Worm (Caenorhabditis elegans) whole organism, late embryonic: ENCODE results near the gene sax-2.

ENCODE experiments used
- C38D4.7 ChIP-seq: fragments of 200-800 bp; sonication (Bioruptor generic); optimal IDR thresholded peaks from 2 replicates; lab custom pipeline; 2018; ENCODE audit warnings: mild to moderate bottlenecking, missing genetic modification characterization, moderate library complexity, missing compliant biosample characterization
- ceh-14 ChIP-seq: sonication (generic microtip); optimal IDR thresholded peaks from 2 replicates; lab custom pipeline; 2016; ENCODE audit warnings: missing genotype, missing genetic modification characterization, missing compliant biosample characterization
- gmeb-2 ChIP-seq: sonication (generic microtip); optimal IDR thresholded peaks from 2 replicates; lab custom pipeline; 2016; ENCODE audit warnings: missing genetic modification characterization, inconsistent platforms, missing compliant biosample characterization
- lim-6 ChIP-seq: sonication (generic microtip); optimal IDR thresholded peaks from 2 replicates; lab custom pipeline; 2016; ENCODE audit warnings: missing genetic modification characterization, missing compliant biosample characterization
- odd-2 ChIP-seq: sonication (generic microtip); optimal IDR thresholded peaks from 2 replicates; lab custom pipeline; 2017; ENCODE audit warnings: antibody characterized with exemption, mild to moderate bottlenecking, missing genetic modification characterization, missing compliant biosample characterization
- ztf-16 ChIP-seq: sonication (generic microtip); optimal IDR thresholded peaks from 2 replicates; lab custom pipeline; 2017; ENCODE audit warnings: missing genetic modification characterization, missing compliant biosample characterization

ce11 chrIII:5129261-5129660 is 19.8 kb downstream of the sax-2 start:
- TF ChIP-seq ztf-16 (tag; lab: Kevin White, UChicago) (no peak), lim-6 (tag; lab: Kevin White, UChicago) (no peak), gmeb-2 (tag; lab: Kevin White, UChicago) (no peak), C38D4.7 (GFP tag; lab: Kevin White, UChicago) (no peak), ceh-14 (tag; lab: Kevin White, UChicago) (no peak), odd-2 (no peak)
